Worm (Caenorhabditis elegans) whole organism, mixed stage, embryonic: ENCODE data around the gene col-98.

Source experiments
- M03D4.4 ChIP-seq: sonication (generic microtip); optimal IDR thresholded peaks from 2 replicates; lab custom pipeline; 2017; ENCODE audit warnings: mild to moderate bottlenecking, missing genetic modification characterization, missing compliant biosample characterization
- bed-3 ChIP-seq: fragments of 200-800 bp; sonication (Bioruptor generic); optimal IDR thresholded peaks from 3 replicates; lab custom pipeline; 2018; ENCODE audit warnings: mild to moderate bottlenecking, missing genetic modification characterization, moderate library complexity, missing compliant biosample characterization
- blmp-1 ChIP-seq: fragments of 150-350 bp; optimal IDR thresholded peaks from 2 replicates; lab custom pipeline; 2014; ENCODE audit warnings: missing biosample characterization, missing genetic modification characterization
- ceh-39 ChIP-seq: fragments of 150-350 bp; optimal IDR thresholded peaks from 2 replicates; lab custom pipeline; 2014; ENCODE audit warnings: missing biosample characterization, missing genetic modification characterization
- ceh-43 ChIP-seq: fragments of 200-800 bp; sonication (Bioruptor generic); optimal IDR thresholded peaks from 2 replicates; lab custom pipeline; 2018; ENCODE audit warnings: mild to moderate bottlenecking, missing genetic modification characterization, moderate library complexity, missing compliant biosample characterization
- ceh-83 ChIP-seq: fragments of 200-800 bp; sonication (Bioruptor generic); optimal IDR thresholded peaks from 2 replicates; lab custom pipeline; 2018; ENCODE audit warnings: mild to moderate bottlenecking, missing genetic modification characterization, missing compliant biosample characterization
- ces-1 ChIP-seq: fragments of 150-350 bp; optimal IDR thresholded peaks from 2 replicates; lab custom pipeline; 2014; ENCODE audit warnings: missing biosample characterization, missing genetic modification reagents, missing genetic modification characterization
- drap-1 ChIP-seq: fragments of 200-800 bp; sonication (Bioruptor generic); optimal IDR thresholded peaks from 3 replicates; lab custom pipeline; 2018; ENCODE audit warnings: mild to moderate bottlenecking, missing genetic modification characterization, missing compliant biosample characterization
- elt-1 ChIP-seq: sonication (generic microtip); optimal IDR thresholded peaks from 2 replicates; lab custom pipeline; 2017; ENCODE audit warnings: missing genetic modification characterization, mild to moderate bottlenecking, missing compliant biosample characterization, antibody characterized with exemption, moderate library complexity, borderline replicate concordance; ENCODE audit not compliant: insufficient read depth
- elt-3 ChIP-seq: fragments of 150-350 bp; optimal IDR thresholded peaks from 2 replicates; lab custom pipeline; 2014; ENCODE audit warnings: missing biosample characterization, missing genetic modification characterization
- flh-1 ChIP-seq: fragments of 200-800 bp; sonication (Bioruptor generic); optimal IDR thresholded peaks from 2 replicates; lab custom pipeline; 2018; ENCODE audit warnings: mild to moderate bottlenecking, missing genetic modification characterization, moderate library complexity, missing compliant biosample characterization
- ham-2 ChIP-seq: fragments of 200-800 bp; sonication (Bioruptor generic); optimal IDR thresholded peaks from 2 replicates; lab custom pipeline; 2018; ENCODE audit warnings: mild to moderate bottlenecking, missing genetic modification characterization, missing compliant biosample characterization
- hlh-1 ChIP-seq: fragments of 150-350 bp; optimal IDR thresholded peaks from 2 replicates; lab custom pipeline; 2014; ENCODE audit warnings: missing biosample characterization, missing genetic modification reagents, missing genetic modification characterization
- lin-13 ChIP-seq: fragments of 150-350 bp; optimal IDR thresholded peaks from 2 replicates; lab custom pipeline; 2014; ENCODE audit warnings: missing biosample characterization, missing genetic modification characterization
- lin-32 ChIP-seq: fragments of 200-800 bp; sonication (Bioruptor generic); optimal IDR thresholded peaks from 2 replicates; lab custom pipeline; 2018; ENCODE audit warnings: mild to moderate bottlenecking, missing genetic modification characterization, missing compliant biosample characterization
- lsy-2 ChIP-seq: fragments of 150-350 bp; optimal IDR thresholded peaks from 2 replicates; lab custom pipeline; 2014; ENCODE audit warnings: missing biosample characterization, missing genetic modification characterization
- mab-5 ChIP-seq: fragments of 150-350 bp; optimal IDR thresholded peaks from 2 replicates; lab custom pipeline; 2014; ENCODE audit warnings: missing biosample characterization, missing genetic modification characterization
- mls-2 ChIP-seq: sonication (generic microtip); optimal IDR thresholded peaks from 2 replicates; lab custom pipeline; 2016; ENCODE audit warnings: mild to moderate bottlenecking, missing genetic modification characterization, moderate library complexity, missing compliant biosample characterization
- nhr-12 ChIP-seq: fragments of 150-350 bp; optimal IDR thresholded peaks from 2 replicates; lab custom pipeline; 2014; ENCODE audit warnings: missing biosample characterization, missing genetic modification characterization
- nhr-237 ChIP-seq: fragments of 150-350 bp; optimal IDR thresholded peaks from 2 replicates; lab custom pipeline; 2014; ENCODE audit warnings: missing biosample characterization, missing genetic modification characterization
- nhr-28 ChIP-seq: fragments of 150-350 bp; optimal IDR thresholded peaks from 2 replicates; lab custom pipeline; 2014; ENCODE audit warnings: missing biosample characterization, missing genetic modification characterization
- nhr-76 ChIP-seq: sonication (generic microtip); optimal IDR thresholded peaks from 2 replicates; lab custom pipeline; 2017; ENCODE audit warnings: missing biosample characterization, missing genetic modification characterization
- pha-4 ChIP-seq: fragments of 150-350 bp; optimal IDR thresholded peaks from 2 replicates; lab custom pipeline; 2018; ENCODE audit warnings: missing biosample characterization, missing genetic modification reagents, missing genetic modification characterization
- sem-2 ChIP-seq: fragments of 200-800 bp; sonication (Bioruptor generic); optimal IDR thresholded peaks from 2 replicates; lab custom pipeline; 2018; ENCODE audit warnings: mild to moderate bottlenecking, missing genetic modification characterization, missing compliant biosample characterization
- sptf-1 ChIP-seq: sonication (generic microtip); optimal IDR thresholded peaks from 2 replicates; lab custom pipeline; 2017; ENCODE audit warnings: mild to moderate bottlenecking, missing genetic modification characterization, moderate library complexity, missing compliant biosample characterization
- tbx-8 ChIP-seq: fragments of 200-800 bp; sonication (Bioruptor generic); optimal IDR thresholded peaks from 2 replicates; lab custom pipeline; 2018; ENCODE audit warnings: mild to moderate bottlenecking, missing genetic modification characterization, moderate library complexity, missing compliant biosample characterization
- unc-120 ChIP-seq: sonication (generic microtip); optimal IDR thresholded peaks from 2 replicates; lab custom pipeline; 2017; ENCODE audit warnings: missing genetic modification characterization, missing compliant biosample characterization; ENCODE audit not compliant: poor library complexity, severe bottlenecking
- unc-39 ChIP-seq: fragments of 150-350 bp; optimal IDR thresholded peaks from 2 replicates; lab custom pipeline; 2014; ENCODE audit warnings: missing biosample characterization, missing genetic modification characterization
- zip-8 ChIP-seq: fragments of 150-350 bp; optimal IDR thresholded peaks from 2 replicates; lab custom pipeline; 2014; ENCODE audit warnings: missing biosample characterization, missing genetic modification characterization
- ztf-11 ChIP-seq: fragments of 150-350 bp; optimal IDR thresholded peaks from 2 replicates; lab custom pipeline; 2014; ENCODE audit warnings: missing biosample characterization, missing genetic modification characterization

The col-98 gene

ce11 chrIII:13031701-13032100 lies 12.9 kb downstream of the col-98 start, which contains the start of gene F14F7.5:
F14F7.5 (plus strand) TSS chrIII:13032001.
- TF ChIP-seq mls-2 (tag; lab: Kevin White, UChicago) (no peak), nhr-12 (tag; lab: Kevin White, UChicago) (no peak), tbx-8 (GFP tag; lab: Kevin White, UChicago) (no peak)

ce11 chrIII:13032429-13033018 lies 13.7 kb downstream of the col-98 start:
- TF ChIP-seq sptf-1 (tag; lab: Kevin White, UChicago) (peak; percentile 61), mls-2 (tag; lab: Kevin White, UChicago) (peak; percentile 72), sem-2 (peak; percentile 23), ham-2 (peak; percentile 26), lin-32 (GFP tag; lab: Kevin White, UChicago) (peak; percentile 23), drap-1 (GFP tag; lab: Kevin White, UChicago) (peak; percentile 35), ceh-43 (GFP tag; lab: Kevin White, UChicago) (no peak), elt-1 (tag; lab: Kevin White, UChicago) (no peak), bed-3 (GFP tag; lab: Kevin White, UChicago) (no peak)
- TF ChIP-seq, all 35 proteins: peak for 6

- no peak for TF ChIP-seq nhr-76 (tag; lab: Kevin White, UChicago)
- no peak for TF ChIP-seq lin-13 (tag; lab: Kevin White, UChicago)
- no peak for TF ChIP-seq elt-3 (tag; lab: Kevin White, UChicago)
- no peak for TF ChIP-seq zip-8
- TF ChIP-seq mab-5, result no peak
- TF ChIP-seq drap-1 (GFP tag; lab: Kevin White, UChicago), result no peak
- no peak for TF ChIP-seq ceh-83
- no peak for TF ChIP-seq unc-39 (tag; lab: Kevin White, UChicago)
- no peak for TF ChIP-seq flh-1 (GFP tag; lab: Kevin White, UChicago)
- no peak for TF ChIP-seq nhr-12 (tag; lab: Kevin White, UChicago)
- no peak for TF ChIP-seq hlh-1 (tag; lab: Kevin White, UChicago)
- TF ChIP-seq ceh-39, result no peak
- no peak for TF ChIP-seq mls-2 (tag; lab: Kevin White, UChicago)
- TF ChIP-seq ztf-11 (tag; lab: Kevin White, UChicago), result no peak
- TF ChIP-seq unc-120 (tag; lab: Kevin White, UChicago), result no peak
- TF ChIP-seq pha-4, result no peak
- TF ChIP-seq nhr-28 (tag; lab: Kevin White, UChicago), result no peak
- no peak for TF ChIP-seq ces-1 (GFP tag; lab: Kevin White, UChicago)
- no peak for TF ChIP-seq nhr-237 (tag; lab: Kevin White, UChicago)
- TF ChIP-seq tbx-8 (GFP tag; lab: Kevin White, UChicago), result no peak
- TF ChIP-seq, all 35 proteins: peak for 0
Measured at ce11 chrIII:13039739-13040138, 20.9 kb downstream of the col-98 start, which contains the start of gene F54F12.2. F54F12.2 (plus strand) TSS chrIII:13040039.

- TF ChIP-seq unc-39 (tag; lab: Kevin White, UChicago) (no peak), blmp-1 (tag; lab: Kevin White, UChicago) (no peak), ces-1 (GFP tag; lab: Kevin White, UChicago) (no peak), mab-5 (no peak), nhr-237 (tag; lab: Kevin White, UChicago) (no peak), sem-2 (no peak), flh-1 (GFP tag; lab: Kevin White, UChicago) (no peak), unc-120 (tag; lab: Kevin White, UChicago) (no peak), lin-32 (GFP tag; lab: Kevin White, UChicago) (no peak), pha-4 (no peak), M03D4.4 (tag; lab: Kevin White, UChicago) (no peak), mls-2 (tag; lab: Kevin White, UChicago) (no peak), drap-1 (GFP tag; lab: Kevin White, UChicago) (no peak), ceh-39 (no peak)
Measured at ce11 chrIII:13049956-13050355, 31.1 kb downstream of the col-98 start.

- no peak for TF ChIP-seq lsy-2 (tag; lab: Kevin White, UChicago)
- TF ChIP-seq unc-120 (tag; lab: Kevin White, UChicago), result no peak
- TF ChIP-seq drap-1 (GFP tag; lab: Kevin White, UChicago), result no peak
- no peak for TF ChIP-seq nhr-76 (tag; lab: Kevin White, UChicago)
- no peak for TF ChIP-seq bed-3 (GFP tag; lab: Kevin White, UChicago)
- no peak for TF ChIP-seq unc-39 (tag; lab: Kevin White, UChicago)
Measured at ce11 chrIII:13055342-13055741, 36.5 kb downstream of the col-98 start, which contains the start of gene F54F12.1. F54F12.1 (minus strand) TSS chrIII:13055442.
